Worm (Caenorhabditis elegans): Measurements from ENCODE around the gene R02F2.4.

DNA sequence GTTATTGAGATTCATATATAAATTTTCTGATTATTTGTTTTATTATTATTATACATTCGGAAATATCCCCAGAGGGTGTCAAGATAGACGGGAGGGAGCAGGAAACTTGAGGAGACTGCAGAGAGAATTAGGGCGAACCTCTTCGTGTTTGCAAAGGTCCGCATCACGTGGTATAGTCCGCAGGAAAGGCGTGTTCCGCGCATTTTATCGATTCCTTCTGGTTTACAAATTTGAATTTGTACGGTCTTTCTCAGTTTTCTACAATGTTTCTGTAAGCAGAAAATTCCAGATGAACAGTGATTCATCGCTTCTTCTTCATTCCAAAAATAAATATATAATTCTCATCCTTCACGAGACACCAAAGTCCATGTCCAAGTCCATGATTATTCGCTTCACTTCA, 15.9 kb downstream of the R02F2.4 start:
- TF ChIP-seq ceh-30 (tag; optimal IDR thresholded peaks at IDR 0.05) (no peak), rnt-1 (tag; optimal IDR thresholded peaks at IDR 0.05) (no peak), unc-86 (tag; optimal IDR thresholded peaks at IDR 0.05) (no peak), sox-4 (tag; optimal IDR thresholded peaks at IDR 0.05) (no peak)
